Fruit fly (Drosophila melanogaster) whole organism, prepupa: ENCODE results near the gene Gr10a.

Experiments used
- Blimp-1 ChIP-seq: fragments of 200-800 bp; sonication (Bioruptor generic); optimal IDR thresholded peaks from 3 replicates; lab custom pipeline; 2017; ENCODE audit warnings: missing biosample characterization, missing genetic modification characterization, mild to moderate bottlenecking, moderate library complexity, missing genetic modification reagents
- CG10631 ChIP-seq: fragments of 200-800 bp; sonication (Bioruptor generic); optimal IDR thresholded peaks from 2 replicates; lab custom pipeline; 2016; ENCODE audit warnings: missing biosample characterization, missing genetic modification characterization
- CG10669 ChIP-seq: fragments of 200-800 bp; sonication (Bioruptor generic); optimal IDR thresholded peaks from 3 replicates; lab custom pipeline; 2018; ENCODE audit warnings: missing biosample characterization, mild to moderate bottlenecking, missing genetic modification characterization, moderate library complexity
- CG11294 ChIP-seq: fragments of 200-800 bp; sonication (Bioruptor generic); IDR thresholded peaks from 2 replicates; pipeline ENCODE4 v1.3.6; 2022; ENCODE audit warnings: missing biosample characterization, missing genetic modification characterization
- CG11762 ChIP-seq: fragments of 200-800 bp; sonication (Bioruptor generic); optimal IDR thresholded peaks from 3 replicates; lab custom pipeline; 2016; ENCODE audit warnings: missing biosample characterization, missing genetic modification characterization; ENCODE audit not compliant: insufficient read depth
- CG15336 ChIP-seq: fragments of 200-800 bp; sonication (Bioruptor generic); IDR thresholded peaks from 2 replicates; pipeline ENCODE4 v1.3.6; 2022; ENCODE audit warnings: missing biosample characterization, missing genetic modification characterization
- CG3032 ChIP-seq: fragments of 200-800 bp; optimal IDR thresholded peaks from 2 replicates; lab custom pipeline; 2019; ENCODE audit warnings: missing biosample characterization, mild to moderate bottlenecking, missing genetic modification characterization, moderate library complexity
- CG31627 ChIP-seq: fragments of 200-800 bp; sonication (Bioruptor generic); optimal IDR thresholded peaks from 3 replicates; lab custom pipeline; 2016; ENCODE audit warnings: missing biosample characterization, missing genetic modification characterization
- CG32006 ChIP-seq: fragments of 200-800 bp; sonication (Bioruptor generic); optimal IDR thresholded peaks from 3 replicates; lab custom pipeline; 2017; ENCODE audit warnings: missing biosample characterization, mild to moderate bottlenecking, missing genetic modification characterization
- CG34406 ChIP-seq: fragments of 200-800 bp; sonication (Bioruptor generic); optimal IDR thresholded peaks from 3 replicates; lab custom pipeline; 2016; ENCODE audit warnings: missing biosample characterization, missing genetic modification characterization
- CG6163 ChIP-seq: fragments of 200-800 bp; sonication (Bioruptor generic); IDR thresholded peaks from 3 replicates; pipeline ENCODE4 v1.3.6; 2022; ENCODE audit warnings: missing biosample characterization, missing genetic modification characterization
- CG6792 ChIP-seq: fragments of 200-800 bp; sonication (Bioruptor generic); optimal IDR thresholded peaks from 3 replicates; lab custom pipeline; 2016; ENCODE audit warnings: missing biosample characterization, missing genetic modification characterization
- CG6808 ChIP-seq: fragments of 200-800 bp; sonication (Bioruptor generic); optimal IDR thresholded peaks from 3 replicates; lab custom pipeline; 2017; ENCODE audit warnings: missing biosample characterization, missing genetic modification characterization, mild to moderate bottlenecking, moderate library complexity, missing genetic modification reagents
- CG7368 ChIP-seq: fragments of 200-800 bp; sonication (Bioruptor generic); optimal IDR thresholded peaks from 3 replicates; lab custom pipeline; 2016; ENCODE audit warnings: missing biosample characterization, missing genetic modification characterization
- CG8119 ChIP-seq: fragments of 200-800 bp; sonication (Bioruptor generic); IDR thresholded peaks from 3 replicates; pipeline ENCODE4 v1.3.6; 2022; ENCODE audit warnings: missing biosample characterization, missing genetic modification characterization
- CG8319 ChIP-seq: fragments of 200-800 bp; sonication (Bioruptor generic); optimal IDR thresholded peaks from 3 replicates; lab custom pipeline; 2016; ENCODE audit warnings: missing biosample characterization, missing genetic modification characterization
- CG8632 ChIP-seq: fragments of 200-800 bp; sonication (Bioruptor generic); optimal IDR thresholded peaks from 3 replicates; lab custom pipeline; 2016; ENCODE audit warnings: missing biosample characterization, missing genetic modification characterization
- CG9139 ChIP-seq: fragments of 200-800 bp; sonication (Bioruptor generic); optimal IDR thresholded peaks from 3 replicates; lab custom pipeline; 2017; ENCODE audit warnings: missing biosample characterization, mild to moderate bottlenecking, missing genetic modification characterization
- Eip75B ChIP-seq: fragments of 200-800 bp; sonication (Bioruptor generic); optimal IDR thresholded peaks from 3 replicates; lab custom pipeline; 2016; ENCODE audit warnings: missing biosample characterization, missing genetic modification characterization
- Eip78C ChIP-seq: fragments of 200-800 bp; sonication (Bioruptor generic); peaks from one replicate; lab custom pipeline; 2016; ENCODE audit warnings: missing biosample characterization, missing genetic modification characterization
- Eip93F ChIP-seq: fragments of 200-800 bp; sonication (Bioruptor generic); optimal IDR thresholded peaks from 2 replicates; lab custom pipeline; 2016; ENCODE audit warnings: missing biosample characterization, mild to moderate bottlenecking, missing genetic modification characterization
- Ets21C ChIP-seq: fragments of 200-800 bp; sonication (Bioruptor generic); optimal IDR thresholded peaks from 3 replicates; lab custom pipeline; 2016; ENCODE audit warnings: missing biosample characterization, missing genetic modification characterization
- Ets96B ChIP-seq: fragments of 200-800 bp; optimal IDR thresholded peaks from 2 replicates; lab custom pipeline; 2019; ENCODE audit warnings: missing biosample characterization, mild to moderate bottlenecking, missing genetic modification characterization, moderate library complexity
- Gug ChIP-seq: fragments of 200-800 bp; sonication (Bioruptor generic); IDR thresholded peaks from 2 replicates; pipeline ENCODE4 v1.3.6; 2022; ENCODE audit warnings: missing biosample characterization, missing genetic modification characterization
- Hr38 ChIP-seq: sonication (Bioruptor generic); optimal IDR thresholded peaks from 2 replicates; lab custom pipeline; 2016; ENCODE audit warnings: missing biosample characterization, missing genetic modification characterization
- Hr39 ChIP-seq: fragments of 200-800 bp; sonication (Bioruptor generic); optimal IDR thresholded peaks from 2 replicates; lab custom pipeline; 2016; ENCODE audit warnings: missing biosample characterization, missing genetic modification characterization
- Lpt ChIP-seq: fragments of 200-800 bp; sonication (Bioruptor generic); optimal IDR thresholded peaks from 3 replicates; lab custom pipeline; 2016; ENCODE audit warnings: missing biosample characterization, missing genetic modification characterization
- Met ChIP-seq: fragments of 200-800 bp; sonication (Bioruptor generic); optimal IDR thresholded peaks from 3 replicates; lab custom pipeline; 2016; ENCODE audit warnings: missing biosample characterization, missing genetic modification characterization
- OdsH ChIP-seq: fragments of 200-800 bp; sonication (Bioruptor generic); optimal IDR thresholded peaks from 3 replicates; lab custom pipeline; 2016; ENCODE audit warnings: missing biosample characterization, missing genetic modification characterization
- Sox102F ChIP-seq: fragments of 200-800 bp; sonication (Bioruptor generic); optimal IDR thresholded peaks from 2 replicates; lab custom pipeline; 2016; ENCODE audit warnings: missing biosample characterization, mild to moderate bottlenecking, missing genetic modification characterization
- Sox14 ChIP-seq: fragments of 200-800 bp; sonication (Bioruptor generic); optimal IDR thresholded peaks from 3 replicates; lab custom pipeline; 2016; ENCODE audit warnings: missing biosample characterization, missing genetic modification characterization
- Sox15 ChIP-seq: fragments of 200-800 bp; sonication (Bioruptor generic); optimal IDR thresholded peaks from 3 replicates; lab custom pipeline; 2016; ENCODE audit warnings: missing biosample characterization, missing genetic modification characterization
- achi ChIP-seq: fragments of 200-800 bp; sonication (Bioruptor generic); optimal IDR thresholded peaks from 3 replicates; lab custom pipeline; 2016; ENCODE audit warnings: missing biosample characterization, missing genetic modification characterization
- acj6 ChIP-seq: fragments of 200-800 bp; sonication (Bioruptor generic); optimal IDR thresholded peaks from 3 replicates; lab custom pipeline; 2016; ENCODE audit warnings: missing biosample characterization, missing genetic modification characterization
- cyc ChIP-seq: fragments of 200-800 bp; sonication (Bioruptor generic); optimal IDR thresholded peaks from 3 replicates; lab custom pipeline; 2016; ENCODE audit warnings: missing biosample characterization, missing genetic modification characterization
- dsx ChIP-seq: fragments of 200-800 bp; optimal IDR thresholded peaks from 3 replicates; lab custom pipeline; 2019; ENCODE audit warnings: missing biosample characterization, mild to moderate bottlenecking, missing genetic modification characterization, moderate library complexity; ENCODE audit not compliant: poor library complexity, severe bottlenecking
- eg ChIP-seq: fragments of 200-800 bp; sonication (Bioruptor generic); IDR thresholded peaks from 3 replicates; pipeline ENCODE4 v1.3.6; 2022; ENCODE audit warnings: missing biosample characterization, missing genetic modification characterization
- esn ChIP-seq: fragments of 200-800 bp; sonication (Bioruptor generic); optimal IDR thresholded peaks from 2 replicates; lab custom pipeline; 2016; ENCODE audit warnings: missing biosample characterization, mild to moderate bottlenecking, missing genetic modification characterization, moderate library complexity
- fd59A ChIP-seq: fragments of 200-800 bp; sonication (Bioruptor generic); optimal IDR thresholded peaks from 2 replicates; lab custom pipeline; 2017; ENCODE audit warnings: missing biosample characterization, mild to moderate bottlenecking, missing genetic modification characterization, missing genetic modification reagents
- fkh ChIP-seq: fragments of 200-800 bp; sonication (Bioruptor generic); optimal IDR thresholded peaks from 3 replicates; lab custom pipeline; 2017; ENCODE audit warnings: missing biosample characterization, mild to moderate bottlenecking, missing genetic modification characterization, moderate library complexity
- lz ChIP-seq: fragments of 200-800 bp; sonication (Bioruptor generic); optimal IDR thresholded peaks from 3 replicates; lab custom pipeline; 2016; ENCODE audit warnings: missing biosample characterization, missing genetic modification characterization
- net ChIP-seq: fragments of 200-800 bp; sonication (Bioruptor generic); optimal IDR thresholded peaks from 3 replicates; lab custom pipeline; 2016; ENCODE audit warnings: missing biosample characterization, missing genetic modification characterization
- pdm3 ChIP-seq: fragments of 200-800 bp; sonication (Bioruptor generic); optimal IDR thresholded peaks from 3 replicates; lab custom pipeline; 2016; ENCODE audit warnings: missing biosample characterization, missing genetic modification characterization
- svp ChIP-seq: fragments of 200-800 bp; sonication (Bioruptor generic); peaks from one replicate; lab custom pipeline; 2016; ENCODE audit warnings: missing biosample characterization, missing genetic modification characterization
- vri ChIP-seq: fragments of 200-800 bp; sonication (Bioruptor generic); optimal IDR thresholded peaks from 3 replicates; lab custom pipeline; 2016; ENCODE audit warnings: missing biosample characterization, mild to moderate bottlenecking, missing genetic modification characterization

Gr10a gene

DNA sequence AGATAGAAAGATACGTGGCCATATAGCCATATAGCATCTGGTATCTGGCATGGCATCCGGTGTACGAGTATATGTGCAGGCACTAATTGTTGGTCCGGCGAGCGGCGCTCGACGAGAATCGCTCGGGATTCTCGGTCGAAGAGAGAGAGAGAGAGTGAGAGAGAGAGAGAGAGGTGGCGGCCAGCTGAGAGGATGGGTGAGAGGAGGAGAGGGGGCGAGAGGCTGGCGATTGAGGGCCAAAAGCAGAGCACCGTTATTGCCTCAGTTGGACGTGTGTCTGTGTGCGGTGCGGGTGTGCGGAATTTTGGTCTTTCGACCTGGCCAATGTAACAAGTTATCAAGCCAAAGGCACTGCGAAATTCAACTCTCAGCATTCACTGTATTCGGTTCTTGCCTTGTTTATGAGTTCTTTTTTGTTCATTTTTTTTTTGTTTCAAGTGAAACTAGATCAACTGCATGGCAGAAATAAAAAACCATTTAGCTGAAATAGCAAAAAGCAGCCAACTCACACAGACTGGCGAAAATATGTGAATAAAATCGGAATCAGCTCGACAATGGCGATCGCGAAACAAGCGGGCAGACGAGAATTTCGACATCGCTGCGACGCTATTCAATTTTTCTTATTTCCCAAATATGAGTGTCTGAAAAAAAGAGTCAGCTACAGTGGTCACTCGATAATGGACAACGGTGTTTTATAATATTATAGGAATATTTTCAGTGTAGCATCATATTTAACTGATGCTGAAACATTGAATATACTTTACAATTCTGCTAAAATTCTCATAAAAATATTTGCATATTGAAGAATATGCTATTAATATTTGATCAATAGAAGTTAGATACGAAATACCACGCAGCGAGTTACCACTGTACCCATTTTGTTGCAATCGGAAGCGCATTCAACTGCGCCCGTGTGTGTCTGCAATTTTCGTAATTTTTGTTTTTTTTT is 44.2 kb downstream of the Gr10a start (continued):
- TF ChIP-seq Sox102F (GFP tag; lab: Kevin White, UChicago) (no peak), CG3032 (tag; lab: Kevin White, UChicago) (no peak), Hr38 (GFP tag; lab: Kevin White, UChicago) (no peak), Ets96B (tag; lab: Kevin White, UChicago) (no peak), OdsH (GFP tag; lab: Kevin White, UChicago) (peak; percentile 27), fd59A (no peak), fkh (no peak), esn (GFP tag; lab: Kevin White, UChicago) (peak; percentile 4), cyc (GFP tag; lab: Kevin White, UChicago) (no peak), eg (GFP tag; lab: Robert Waterston, UW) (peak; percentile 58), CG8119 (GFP tag; lab: Robert Waterston, UW) (peak; percentile 49; the same call in 2 of the 3 replicates), Met (peak; percentile 11), CG11294 (GFP tag; lab: Robert Waterston, UW) (no peak)

- TF ChIP-seq achi (no peak), CG8319 (GFP tag; lab: Kevin White, UChicago) (no peak), CG34406 (GFP tag; lab: Kevin White, UChicago) (no peak), Blimp-1 (GFP tag; lab: Kevin White, UChicago) (no peak), Ets96B (tag; lab: Kevin White, UChicago) (no peak)
These were observed 45.6 kb downstream of the Gr10a start for dm6 chrX:11371613-11372012.

DNA sequence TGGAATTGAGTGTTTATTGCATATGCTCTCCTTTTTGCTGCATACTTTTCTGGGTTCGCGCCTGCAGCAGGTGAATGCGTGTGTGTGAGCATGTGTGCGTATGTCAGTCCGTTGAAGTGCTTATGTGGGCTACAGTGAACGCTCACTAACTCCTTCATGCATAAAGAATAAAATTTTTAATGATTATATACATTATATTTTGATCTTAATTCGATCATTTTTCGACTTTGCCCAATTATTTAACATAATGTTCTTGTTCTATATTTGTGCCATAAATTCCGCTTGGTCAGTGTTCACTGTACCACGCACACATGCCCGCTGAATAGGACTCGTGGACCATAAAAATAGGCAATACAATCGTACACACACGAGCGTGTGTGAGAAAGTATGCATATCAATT is 46.4 kb downstream of the Gr10a start:
- TF ChIP-seq Sox15 (GFP tag; lab: Kevin White, UChicago) (no peak), eg (GFP tag; lab: Robert Waterston, UW) (peak; percentile 74; the same call in 2 of the 3 replicates), CG11762 (GFP tag; lab: Kevin White, UChicago) (no peak), CG31627 (no peak), CG10669 (GFP tag; lab: Kevin White, UChicago) (peak; percentile 10), CG7368 (no peak), CG6808 (GFP tag; lab: Kevin White, UChicago) (no peak), fd59A (no peak), CG6163 (GFP tag; lab: Robert Waterston, UW) (peak; percentile 54; the same call in 1 of the 3 replicates), esn (GFP tag; lab: Kevin White, UChicago) (peak; percentile 0), Sox102F (GFP tag; lab: Kevin White, UChicago) (no peak), achi (no peak), CG10631 (GFP tag; lab: Kevin White, UChicago) (peak; percentile 18), CG15336 (GFP tag; lab: Robert Waterston, UW) (peak; percentile 65), CG3032 (tag; lab: Kevin White, UChicago) (no peak), Sox14 (GFP tag; lab: Kevin White, UChicago) (no peak), Met (no peak), CG6792 (GFP tag; lab: Kevin White, UChicago) (no peak), Hr38 (GFP tag; lab: Kevin White, UChicago) (no peak), dsx (peak; percentile 45), Hr39 (no peak), Eip75B (GFP tag; lab: Kevin White, UChicago) (peak; percentile 15), lz (GFP tag; lab: Kevin White, UChicago) (no peak), net (GFP tag; lab: Kevin White, UChicago) (peak; percentile 6), Eip78C (peak; percentile 81), Lpt (GFP tag; lab: Kevin White, UChicago) (no peak), svp (GFP tag; lab: Kevin White, UChicago) (peak; percentile 52), CG8632 (GFP tag; lab: Kevin White, UChicago) (no peak), Gug (peak; percentile 60), Ets21C (GFP tag; lab: Kevin White, UChicago) (no peak), acj6 (GFP tag; lab: Kevin White, UChicago) (no peak), CG9139 (GFP tag; lab: Kevin White, UChicago) (no peak), Blimp-1 (GFP tag; lab: Kevin White, UChicago) (no peak), vri (GFP tag; lab: Kevin White, UChicago) (no peak), Eip93F (GFP tag; lab: Kevin White, UChicago) (no peak), cyc (GFP tag; lab: Kevin White, UChicago) (no peak), CG11294 (GFP tag; lab: Robert Waterston, UW) (0 out of 2 replicates have a peak, but pooled peaks have one; percentile 30), pdm3 (GFP tag; lab: Kevin White, UChicago) (no peak), CG32006 (GFP tag; lab: Kevin White, UChicago) (peak; percentile 27)
